In genomic region chrII:7623466-7623865, ce11 we compare ENCODE assay signal across 3 worm cellular contexts.
TF ChIP-seq lines count a peak whose summit lies in the region.

No protein-coding gene starts in this region.

TF ChIP-seq in whole organism, L1 larva, 84 proteins besides CTCF, POLR2A, EP300 and RAD21 (continued from another document):
- TF ChIP-seq tbx-2 (tag; optimal IDR thresholded peaks at IDR 0.05; lab: Kevin White, UChicago) (peak; percentile 29), hlh-17 (GFP tag; optimal IDR thresholded peaks at IDR 0.05; lab: Kevin White, UChicago; ENCODE audit: borderline replicate concordance) (no peak), efl-3 (GFP tag; optimal IDR thresholded peaks at IDR 0.05; lab: Kevin White, UChicago) (no peak), zag-1 (tag; optimal IDR thresholded peaks at IDR 0.05; lab: Kevin White, UChicago) (no peak), sptf-1 (tag; optimal IDR thresholded peaks at IDR 0.05; lab: Kevin White, UChicago) (no peak), lin-14 (GFP tag; optimal IDR thresholded peaks at IDR 0.05; lab: Kevin White, UChicago) (peak; percentile 43), jun-1 (tag; optimal IDR thresholded peaks at IDR 0.05; lab: Kevin White, UChicago) (peak; percentile 26), blmp-1 (tag; optimal IDR thresholded peaks at IDR 0.05; lab: Kevin White, UChicago) (peak; percentile 37), nhr-28 (tag; optimal IDR thresholded peaks at IDR 0.05; lab: Kevin White, UChicago) (no peak), nhr-71 (tag; optimal IDR thresholded peaks at IDR 0.05; lab: Kevin White, UChicago) (peak; percentile 35)

TF ChIP-seq in whole organism, L4 larva, 104 proteins besides CTCF, POLR2A, EP300 and RAD21 (continued from another document):
- 0 out of 2 replicates have a peak, but pooled peaks have one; percentile 15 for TF ChIP-seq dmd-8 (GFP tag; IDR thresholded peaks at IDR 0.05; lab: Robert Waterston, UW)
- peak; percentile 42 for TF ChIP-seq mes-2 (tag; optimal IDR thresholded peaks at IDR 0.05; lab: Kevin White, UChicago; ENCODE audit: poor library complexity, severe bottlenecking)
- TF ChIP-seq spr-1 (tag; optimal IDR thresholded peaks at IDR 0.05; lab: Kevin White, UChicago) = no peak
- 0 out of 2 replicates have a peak, but pooled peaks have one; percentile 11 for TF ChIP-seq php-3 (GFP tag; IDR thresholded peaks at IDR 0.05; lab: Robert Waterston, UW)
- TF ChIP-seq mxl-2 (GFP tag; conservative IDR thresholded peaks at IDR 0.05; lab: Robert Waterston, UW) = no peak
- peak; percentile 74 for TF ChIP-seq dve-1 (tag; optimal IDR thresholded peaks at IDR 0.05; lab: Kevin White, UChicago; ENCODE audit: insufficient read depth)
- TF ChIP-seq cey-2 (tag; optimal IDR thresholded peaks at IDR 0.05; lab: Kevin White, UChicago; ENCODE audit: borderline replicate concordance, insufficient read depth) = no peak
- peak in 1 of 2 experiments; percentile 96 for TF ChIP-seq unc-62 (GFP tag; optimal IDR thresholded peaks at IDR 0.05 in 1 of 2; lab: Kevin White, UChicago)
- no peak for TF ChIP-seq unc-62 (tag; optimal IDR thresholded peaks at IDR 0.05; lab: Kevin White, UChicago)
- no peak for TF ChIP-seq daf-12 (tag; optimal IDR thresholded peaks at IDR 0.05; lab: Kevin White, UChicago)
- peak; percentile 80 for TF ChIP-seq hlh-11 (tag; optimal IDR thresholded peaks at IDR 0.05; lab: Kevin White, UChicago)
- peak; percentile 25 for TF ChIP-seq nhr-48 (tag; optimal IDR thresholded peaks at IDR 0.05; lab: Kevin White, UChicago)
- peak in 1 of 2 experiments; percentile 28 for TF ChIP-seq hif-1 (tag; optimal IDR thresholded peaks at IDR 0.05; lab: Kevin White, UChicago)
- TF ChIP-seq mdl-1 (tag; optimal IDR thresholded peaks at IDR 0.05; lab: Kevin White, UChicago) = peak in 1 of 2 experiments; percentile 41
- TF ChIP-seq tra-1 (GFP tag; IDR thresholded peaks at IDR 0.05; lab: Robert Waterston, UW) = no peak
- no peak for TF ChIP-seq nhr-25 (tag; optimal IDR thresholded peaks at IDR 0.05; lab: Kevin White, UChicago; ENCODE audit: borderline replicate concordance, insufficient read depth)

TF ChIP-seq in whole organism, young adult, 124 proteins besides CTCF, POLR2A, EP300 and RAD21 (continued from another document):
- no peak for TF ChIP-seq tbx-9 (tag; optimal IDR thresholded peaks at IDR 0.05; lab: Kevin White, UChicago; ENCODE audit: borderline replicate concordance)
- TF ChIP-seq F33H1.4 (GFP tag; IDR thresholded peaks at IDR 0.05; lab: Robert Waterston, UW) = no peak
- no peak for TF ChIP-seq Y95B8A.8 (GFP tag; IDR thresholded peaks at IDR 0.05; lab: Robert Waterston, UW)
- no peak for TF ChIP-seq snpc-1.1 (tag; optimal IDR thresholded peaks at IDR 0.05; lab: Kevin White, UChicago; ENCODE audit: insufficient read depth)
- TF ChIP-seq K11D2.4 (GFP tag; IDR thresholded peaks at IDR 0.05; lab: Robert Waterston, UW) = no peak
- TF ChIP-seq rcor-1 (GFP tag; IDR thresholded peaks at IDR 0.05; lab: Robert Waterston, UW) = no peak
- TF ChIP-seq attf-3 (GFP tag; conservative IDR thresholded peaks at IDR 0.05; lab: Robert Waterston, UW) = no peak
- TF ChIP-seq nfya-2 (GFP tag; IDR thresholded peaks at IDR 0.05; lab: Robert Waterston, UW) = no peak
- TF ChIP-seq B0019.2 (GFP tag; conservative IDR thresholded peaks at IDR 0.05; lab: Robert Waterston, UW) = no peak
- TF ChIP-seq nhr-80 (tag; optimal IDR thresholded peaks at IDR 0.05; lab: Kevin White, UChicago) = peak; percentile 77
TF ChIP-seq in whole organism, young adult: peak in this region for 6.
